Worm (Caenorhabditis elegans) whole organism, L4 larva: ENCODE measurements around the gene nlp-43.

Experiments
- F49E8.2 ChIP-seq: sonication (generic microtip); optimal IDR thresholded peaks from 2 replicates; lab custom pipeline; 2016; ENCODE audit warnings: missing compliant biosample characterization, mild to moderate bottlenecking, missing genetic modification characterization, borderline replicate concordance
- R02D3.7 ChIP-seq: fragments of 150-350 bp; sonication (generic microtip); optimal IDR thresholded peaks from 3 replicates; lab custom pipeline; 2014; ENCODE audit warnings: missing biosample characterization, missing genetic modification characterization
- Y5F2A.4 ChIP-seq: fragments of 200-800 bp; sonication (Bioruptor generic); optimal IDR thresholded peaks from 2 replicates; lab custom pipeline; 2018; ENCODE audit warnings: mild to moderate bottlenecking, missing genetic modification characterization, missing compliant biosample characterization
- Y75B8A.6 ChIP-seq: fragments of 200-800 bp; sonication (Bioruptor generic); IDR thresholded peaks from 2 replicates; pipeline ENCODE4 v1.3.6; 2022; ENCODE audit warnings: missing genetic modification reagents, missing genetic modification characterization, missing compliant biosample characterization
- aly-2 ChIP-seq: sonication (generic microtip); optimal IDR thresholded peaks from 2 replicates; lab custom pipeline; 2018; ENCODE audit warnings: missing biosample characterization, missing genetic modification characterization
- ama-1 ChIP-seq: fragments of 150-350 bp; optimal IDR thresholded peaks from 2 replicates; lab custom pipeline; 2014; ENCODE audit warnings: inconsistent platforms, mixed read lengths
- attf-4 ChIP-seq: sonication (generic microtip); optimal IDR thresholded peaks from 3 replicates; lab custom pipeline; 2017; ENCODE audit warnings: missing biosample characterization, missing genetic modification characterization
- ceh-20 ChIP-seq: fragments of 200-800 bp; sonication (Bioruptor generic); IDR thresholded peaks from 2 replicates; pipeline ENCODE4 v1.3.6; 2022; ENCODE audit warnings: missing genetic modification reagents, missing genetic modification characterization, missing compliant biosample characterization
- ceh-44 ChIP-seq: fragments of 200-800 bp; sonication (Bioruptor generic); IDR thresholded peaks from 2 replicates; pipeline ENCODE4 v1.3.6; 2022; ENCODE audit warnings: missing genetic modification reagents, missing genetic modification characterization, missing compliant biosample characterization
- ces-1 ChIP-seq: fragments of 150-350 bp; sonication (generic microtip); optimal IDR thresholded peaks from 4 replicates; lab custom pipeline; 2014; ENCODE audit warnings: missing biosample characterization, missing genetic modification reagents, missing genetic modification characterization
- daf-16 ChIP-seq, 3 experiments: sonication (generic microtip); optimal IDR thresholded peaks; 2 replicates each; lab custom pipeline; 2016 to 2017; ENCODE audit warnings: missing genetic modification characterization in 3 of 3, missing genetic modification reagents in 3 of 3, mild to moderate bottlenecking in 2 of 3, missing compliant biosample characterization in 2 of 3, missing biosample characterization in 1 of 3, moderate library complexity in 1 of 3
- dmd-9 ChIP-seq: fragments of 200-800 bp; sonication (Bioruptor generic); IDR thresholded peaks from 2 replicates; pipeline ENCODE4 v1.3.6; 2022; ENCODE audit warnings: missing genetic modification reagents, missing genetic modification characterization, missing compliant biosample characterization
- egl-27 ChIP-seq: sonication (generic microtip); optimal IDR thresholded peaks from 3 replicates; lab custom pipeline; 2017; ENCODE audit warnings: missing biosample characterization, missing genetic modification reagents, missing genetic modification characterization
- fkh-10 ChIP-seq: fragments of 150-350 bp; optimal IDR thresholded peaks from 2 replicates; lab custom pipeline; 2014; ENCODE audit warnings: missing biosample characterization, missing genetic modification reagents, missing genetic modification characterization
- fos-1 ChIP-seq: fragments of 150-350 bp; optimal IDR thresholded peaks from 2 replicates; lab custom pipeline; 2014; ENCODE audit warnings: missing biosample characterization, missing genetic modification characterization
- hlh-11 ChIP-seq: fragments of 200-800 bp; sonication (Bioruptor generic); optimal IDR thresholded peaks from 2 replicates; lab custom pipeline; 2018; ENCODE audit warnings: mild to moderate bottlenecking, missing genetic modification characterization, missing compliant biosample characterization
- hmg-1.1 ChIP-seq: fragments of 200-800 bp; sonication (Bioruptor generic); IDR thresholded peaks from 2 replicates; pipeline ENCODE4 v1.3.6; 2022; ENCODE audit warnings: missing genetic modification reagents, missing genetic modification characterization, missing compliant biosample characterization
- lin-1 ChIP-seq: fragments of 200-800 bp; sonication (Bioruptor generic); IDR thresholded peaks from 2 replicates; pipeline ENCODE4 v1.3.6; 2022; ENCODE audit warnings: missing genetic modification reagents, missing genetic modification characterization, missing compliant biosample characterization
- lin-15B ChIP-seq: fragments of 150-350 bp; sonication (generic microtip); optimal IDR thresholded peaks from 3 replicates; lab custom pipeline; 2014; ENCODE audit warnings: missing biosample characterization, missing genetic modification characterization
- lin-29 ChIP-seq: fragments of 200-800 bp; sonication (Bioruptor generic); IDR thresholded peaks from 2 replicates; pipeline ENCODE4 v1.3.6; 2022; ENCODE audit warnings: missing genetic modification reagents, missing genetic modification characterization, missing compliant biosample characterization
- lin-38 ChIP-seq: fragments of 200-800 bp; sonication (Bioruptor generic); IDR thresholded peaks from 2 replicates; pipeline ENCODE4 v1.3.6; 2022; ENCODE audit warnings: missing genetic modification reagents, missing genetic modification characterization, missing compliant biosample characterization
- lsy-2 ChIP-seq, 2 experiments: fragments of 150-350 bp in 1 of 2; sonication (generic microtip) in 1 of 2; optimal IDR thresholded peaks; 2 replicates each; lab custom pipeline; 2014 to 2017; ENCODE audit warnings: missing biosample characterization in 2 of 2, missing genetic modification characterization in 2 of 2
- madf-5 ChIP-seq, 2 experiments: fragments of 200-800 bp; sonication (Bioruptor generic); IDR thresholded peaks; 2 replicates each; pipeline ENCODE4 v1.3.6; 2022; ENCODE audit warnings: missing compliant biosample characterization in 2 of 2, missing genetic modification characterization in 2 of 2
- mdt-29 ChIP-seq: fragments of 200-800 bp; sonication (Bioruptor generic); IDR thresholded peaks from 2 replicates; pipeline ENCODE4 v1.3.6; 2022; ENCODE audit warnings: missing genetic modification reagents, missing genetic modification characterization, missing compliant biosample characterization
- mes-2 ChIP-seq: sonication (generic microtip); optimal IDR thresholded peaks from 2 replicates; lab custom pipeline; 2016; ENCODE audit warnings: missing genotype, mild to moderate bottlenecking, missing genetic modification characterization, missing compliant biosample characterization; ENCODE audit not compliant: poor library complexity, severe bottlenecking
- mxl-2 ChIP-seq: fragments of 200-800 bp; sonication (Bioruptor generic); conservative IDR thresholded peaks from 2 replicates; pipeline ENCODE4 v1.3.6; 2022; ENCODE audit warnings: missing genetic modification reagents, missing genetic modification characterization, missing compliant biosample characterization
- nhr-102 ChIP-seq: sonication (generic microtip); optimal IDR thresholded peaks from 2 replicates; lab custom pipeline; 2016; ENCODE audit warnings: mild to moderate bottlenecking, missing genetic modification characterization, moderate library complexity, missing compliant biosample characterization
- nhr-11 ChIP-seq: fragments of 150-350 bp; optimal IDR thresholded peaks from 2 replicates; lab custom pipeline; 2014; ENCODE audit warnings: missing biosample characterization, missing genetic modification characterization
- nhr-28 ChIP-seq: fragments of 150-350 bp; optimal IDR thresholded peaks from 2 replicates; lab custom pipeline; 2014; ENCODE audit warnings: missing biosample characterization, missing genetic modification characterization
- nhr-41 ChIP-seq: fragments of 200-800 bp; sonication (Bioruptor generic); IDR thresholded peaks from 2 replicates; pipeline ENCODE4 v1.3.6; 2022; ENCODE audit warnings: missing genetic modification reagents, missing genetic modification characterization, missing compliant biosample characterization
- nhr-76 ChIP-seq: fragments of 150-350 bp; optimal IDR thresholded peaks from 2 replicates; lab custom pipeline; 2014; ENCODE audit warnings: missing biosample characterization, missing genetic modification characterization
- pqm-1 ChIP-seq: sonication (generic microtip); optimal IDR thresholded peaks from 2 replicates; lab custom pipeline; 2017; ENCODE audit warnings: missing biosample characterization, missing genetic modification characterization
- skn-1 ChIP-seq: fragments of 150-350 bp; optimal IDR thresholded peaks from 2 replicates; lab custom pipeline; 2014; ENCODE audit warnings: missing biosample characterization, missing genetic modification characterization
- snpc-1.2 ChIP-seq: fragments of 200-800 bp; sonication (Bioruptor generic); IDR thresholded peaks from 2 replicates; pipeline ENCODE4 v1.3.6; 2022; ENCODE audit warnings: missing genetic modification reagents, missing genetic modification characterization, missing compliant biosample characterization
- spr-3 ChIP-seq: fragments of 200-800 bp; sonication (Bioruptor generic); optimal IDR thresholded peaks from 2 replicates; lab custom pipeline; 2018; ENCODE audit warnings: mild to moderate bottlenecking, missing genetic modification characterization, missing compliant biosample characterization
- unc-130 ChIP-seq: sonication (generic microtip); optimal IDR thresholded peaks from 2 replicates; lab custom pipeline; 2016; ENCODE audit warnings: missing genetic modification reagents, missing genetic modification characterization, missing compliant biosample characterization
- zfp-2 ChIP-seq: sonication (generic microtip); optimal IDR thresholded peaks from 2 replicates; lab custom pipeline; 2016; ENCODE audit warnings: mild to moderate bottlenecking, missing genetic modification characterization, missing compliant biosample characterization
- zfp-3 ChIP-seq: fragments of 200-800 bp; sonication (Bioruptor generic); conservative IDR thresholded peaks from 2 replicates; pipeline ENCODE4 v1.3.6; 2022; ENCODE audit warnings: missing genetic modification reagents, missing genetic modification characterization, missing compliant biosample characterization
- zip-2 ChIP-seq: fragments of 150-350 bp; optimal IDR thresholded peaks from 2 replicates; lab custom pipeline; 2014; ENCODE audit warnings: missing biosample characterization, missing genetic modification characterization

The nlp-43 gene

DNA sequence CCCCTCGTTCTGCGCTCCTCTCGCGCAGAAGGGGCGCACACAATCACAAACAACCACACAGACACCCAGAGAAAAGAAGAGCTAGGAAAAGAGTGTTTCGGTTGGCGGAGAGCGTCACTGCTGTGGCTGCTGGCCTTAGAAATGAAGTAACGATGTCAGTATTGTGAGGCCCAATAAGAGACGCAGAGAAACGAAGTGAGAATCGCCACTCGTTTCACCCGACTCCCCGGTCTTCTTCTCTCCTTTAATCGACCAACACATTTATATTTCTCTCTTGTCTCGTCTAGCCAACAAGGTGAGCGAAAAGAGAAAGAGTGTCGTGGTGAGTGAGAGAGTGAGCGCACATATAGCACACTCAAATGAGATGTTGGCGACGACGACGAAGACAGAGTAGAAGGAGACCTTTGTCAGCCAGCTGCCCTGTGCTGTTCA is 28.3 kb upstream of the nlp-43 start (continued):
- no peak for TF ChIP-seq lin-29 (GFP tag; lab: Robert Waterston, UW)
- no peak for TF ChIP-seq aly-2 (tag; lab: Kevin White, UChicago)
- no peak for TF ChIP-seq lin-15B (tag; lab: Kevin White, UChicago)
- TF ChIP-seq daf-16 (GFP tag; optimal IDR thresholded peaks at IDR 0.05; lab: Kevin White, UChicago) = peak; percentile 22 to 27
- TF ChIP-seq daf-16 (tag; optimal IDR thresholded peaks at IDR 0.05; lab: Kevin White, UChicago) = peak; percentile 17
- TF ChIP-seq snpc-1.2 = no peak
- peak; percentile 65; the same call in 1 of the 2 replicates for TF ChIP-seq ceh-20 (GFP tag; lab: Robert Waterston, UW)
- no peak for TF ChIP-seq F49E8.2 (tag; lab: Kevin White, UChicago)
- no peak for TF ChIP-seq zfp-3 (GFP tag; lab: Robert Waterston, UW)
- no peak for TF ChIP-seq Y75B8A.6 (GFP tag; lab: Robert Waterston, UW)
- peak; percentile 78 to 90 for TF ChIP-seq lsy-2 (tag; optimal IDR thresholded peaks at IDR 0.05; lab: Kevin White, UChicago)
- peak; percentile 34 for TF ChIP-seq zip-2 (tag; lab: Kevin White, UChicago)
- no peak for TF ChIP-seq attf-4 (tag; lab: Kevin White, UChicago)
- TF ChIP-seq nhr-76 (tag; lab: Kevin White, UChicago) = no peak
- TF ChIP-seq skn-1 (tag; lab: Kevin White, UChicago) = no peak
- no peak for TF ChIP-seq Y5F2A.4 (GFP tag; lab: Kevin White, UChicago)
- 0 out of 4 replicates have a peak, but pooled peaks of 1 of the 2 experiments have one; percentile 28 for TF ChIP-seq madf-5 (GFP tag; IDR thresholded peaks at IDR 0.05; lab: Robert Waterston, UW)
- TF ChIP-seq lin-1 (GFP tag; lab: Robert Waterston, UW) = peak; percentile 32; the same call in 1 of the 2 replicates
- peak; percentile 67 for TF ChIP-seq lin-38 (GFP tag; lab: Robert Waterston, UW)
- TF ChIP-seq nhr-28 (tag; lab: Kevin White, UChicago) = peak; percentile 62
- TF ChIP-seq unc-130 (GFP tag; lab: Kevin White, UChicago) = no peak
- TF ChIP-seq egl-27 = no peak
- peak; percentile 75 for TF ChIP-seq mes-2 (tag; lab: Kevin White, UChicago)
- peak; percentile 48 for TF ChIP-seq nhr-102 (tag; lab: Kevin White, UChicago)
- peak; percentile 94 for TF ChIP-seq hlh-11
- TF ChIP-seq pqm-1 (tag; lab: Kevin White, UChicago) = no peak
- no peak for TF ChIP-seq spr-3
- TF ChIP-seq nhr-11 (tag; lab: Kevin White, UChicago) = peak; percentile 94
- TF ChIP-seq ama-1 (lab: Kevin White, UChicago) = no peak
- TF ChIP-seq zfp-2 (tag; lab: Kevin White, UChicago) = no peak
- TF ChIP-seq hmg-1.1 (GFP tag; lab: Robert Waterston, UW) = peak; percentile 93
- peak; percentile 70 for TF ChIP-seq fkh-10 (GFP tag; lab: Kevin White, UChicago)
- TF ChIP-seq mdt-29 (GFP tag; lab: Robert Waterston, UW) = no peak
- TF ChIP-seq R02D3.7 = no peak
- peak; percentile 71 for TF ChIP-seq ces-1
- no peak for TF ChIP-seq nhr-41 (GFP tag; lab: Robert Waterston, UW)

DNA sequence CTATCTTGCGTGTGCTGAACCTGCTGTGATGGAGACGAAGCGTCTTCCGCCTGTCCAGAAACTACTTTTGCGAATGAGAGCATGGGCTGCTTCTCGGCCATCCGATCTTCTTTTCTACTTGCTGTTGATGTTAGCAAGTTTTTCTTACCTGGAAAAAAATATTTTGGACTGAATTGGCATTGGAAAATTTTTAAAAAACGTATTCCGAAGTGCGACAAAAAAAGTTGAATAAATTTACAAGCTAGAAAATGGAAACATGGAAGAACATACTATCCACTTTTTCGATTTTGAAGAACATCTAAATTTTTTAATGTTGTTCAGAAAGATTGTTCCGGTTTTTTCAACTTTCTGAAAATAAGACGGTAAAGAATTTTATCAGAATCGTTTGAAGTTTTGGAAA is 24.7 kb upstream of the nlp-43 start, which contains the start of gene larp-1:
TSS of gene larp-1 (minus strand) at position 101 of the 400 bp plus-strand sequence.
- TF ChIP-seq ceh-20 (GFP tag; lab: Robert Waterston, UW) (no peak), dmd-9 (GFP tag; lab: Robert Waterston, UW) (no peak), mxl-2 (GFP tag; lab: Robert Waterston, UW) (no peak), ceh-44 (GFP tag; lab: Robert Waterston, UW) (no peak), hmg-1.1 (GFP tag; lab: Robert Waterston, UW) (no peak), fos-1 (tag; lab: Kevin White, UChicago) (no peak)
